Worm (Caenorhabditis elegans) whole organism, L3 larva: ENCODE data around the gene Y46G5A.15.

Experiments
- ZK546.5 ChIP-seq: sonication (generic microtip); optimal IDR thresholded peaks from 2 replicates; lab custom pipeline; 2017; ENCODE audit warnings: missing biosample characterization, missing genetic modification characterization
- ama-1 ChIP-seq: fragments of 150-350 bp; optimal IDR thresholded peaks from 2 replicates; lab custom pipeline; 2018
- ceh-28 ChIP-seq: fragments of 150-350 bp; optimal IDR thresholded peaks from 2 replicates; lab custom pipeline; 2014; ENCODE audit warnings: missing biosample characterization, missing genetic modification reagents, missing genetic modification characterization
- fos-1 ChIP-seq: fragments of 150-350 bp; optimal IDR thresholded peaks from 2 replicates; lab custom pipeline; 2014; ENCODE audit warnings: missing biosample characterization, missing genetic modification characterization
- nfya-1 ChIP-seq: sonication (generic microtip); optimal IDR thresholded peaks from 2 replicates; lab custom pipeline; 2017; ENCODE audit warnings: missing genetic modification characterization, mild to moderate bottlenecking, missing compliant biosample characterization, antibody characterized with exemption, moderate library complexity; ENCODE audit not compliant: insufficient read depth
- nhr-11 ChIP-seq: fragments of 150-350 bp; optimal IDR thresholded peaks from 2 replicates; lab custom pipeline; 2014; ENCODE audit warnings: missing biosample characterization, missing genetic modification characterization
- nhr-28 ChIP-seq: fragments of 150-350 bp; optimal IDR thresholded peaks from 2 replicates; lab custom pipeline; 2014; ENCODE audit warnings: missing biosample characterization, missing genetic modification characterization
- nhr-77 ChIP-seq: fragments of 150-350 bp; optimal IDR thresholded peaks from 2 replicates; lab custom pipeline; 2014; ENCODE audit warnings: missing biosample characterization, missing genetic modification characterization
- pha-4 ChIP-seq: fragments of 150-350 bp; optimal IDR thresholded peaks from 2 replicates; lab custom pipeline; 2014; ENCODE audit warnings: missing biosample characterization, missing genetic modification reagents, missing genetic modification characterization
- pqm-1 ChIP-seq: fragments of 150-350 bp; optimal IDR thresholded peaks from 2 replicates; lab custom pipeline; 2017; ENCODE audit warnings: missing biosample characterization, missing genetic modification characterization, inconsistent platforms
- tbx-2 ChIP-seq: sonication (generic microtip); optimal IDR thresholded peaks from 2 replicates; lab custom pipeline; 2016; ENCODE audit warnings: mild to moderate bottlenecking, missing genetic modification characterization, missing compliant biosample characterization
- ztf-11 ChIP-seq: fragments of 150-350 bp; optimal IDR thresholded peaks from 2 replicates; lab custom pipeline; 2014; ENCODE audit warnings: missing biosample characterization, missing genetic modification characterization
- ztf-4 ChIP-seq: fragments of 150-350 bp; optimal IDR thresholded peaks from 2 replicates; lab custom pipeline; 2014; ENCODE audit warnings: missing biosample characterization, missing genetic modification characterization

DNA sequence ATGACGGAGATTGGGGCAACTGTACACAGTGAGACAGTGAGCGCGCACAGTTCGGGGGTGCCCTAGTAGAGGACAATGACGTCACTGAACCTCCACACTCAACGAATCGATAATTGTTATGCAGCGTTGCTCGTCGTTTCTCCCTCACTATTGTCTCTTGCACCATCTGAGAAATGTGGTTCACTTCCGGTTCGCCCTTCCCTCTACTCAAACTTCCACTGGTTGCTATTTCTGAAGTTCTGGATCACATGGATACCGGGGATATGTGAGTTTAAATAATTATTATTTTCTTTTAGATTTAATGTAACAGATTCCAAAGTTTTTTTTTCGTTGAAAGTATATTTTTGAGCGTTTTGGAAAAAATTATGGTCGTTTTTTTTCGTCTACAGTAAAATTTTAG lies 29.0 kb downstream of the Y46G5A.15 start, which contains the start of the genes Y46G5A.7 and Y46G5A.8:
- no peak for TF ChIP-seq fos-1 (tag; lab: Kevin White, UChicago)
- TF ChIP-seq nfya-1 (tag; lab: Kevin White, UChicago), result no peak
- TF ChIP-seq pqm-1, result no peak
- no peak for TF ChIP-seq tbx-2 (tag; lab: Kevin White, UChicago)
- TF ChIP-seq ceh-28, result no peak
- no peak for TF ChIP-seq nhr-28
- TF ChIP-seq nhr-11 (tag; lab: Kevin White, UChicago), result no peak
- TF ChIP-seq ama-1 (lab: Kevin White, UChicago), result no peak
- TF ChIP-seq ZK546.5 (tag; lab: Kevin White, UChicago), result no peak
- TF ChIP-seq nhr-77 (tag; lab: Kevin White, UChicago), result no peak
- TF ChIP-seq ztf-11, result no peak
- TF ChIP-seq pha-4 (tag; lab: Kevin White, UChicago), result no peak
- TF ChIP-seq ztf-4, result no peak
